Fruit fly (Drosophila melanogaster) whole organism, prepupa: Measurements from ENCODE around the gene Gnmt.

Experiments
- CG10669 ChIP-seq: fragments of 200-800 bp; sonication (Bioruptor generic); optimal IDR thresholded peaks from 3 replicates; lab custom pipeline; 2018; ENCODE audit warnings: missing biosample characterization, mild to moderate bottlenecking, missing genetic modification characterization, moderate library complexity
- CG11294 ChIP-seq: fragments of 200-800 bp; sonication (Bioruptor generic); IDR thresholded peaks from 2 replicates; pipeline ENCODE4 v1.3.6; 2022; ENCODE audit warnings: missing biosample characterization, missing genetic modification characterization
- CG11902 ChIP-seq: fragments of 200-800 bp; sonication (Bioruptor generic); optimal IDR thresholded peaks from 3 replicates; lab custom pipeline; 2016; ENCODE audit warnings: missing biosample characterization, missing genetic modification characterization
- CG15336 ChIP-seq: fragments of 200-800 bp; sonication (Bioruptor generic); IDR thresholded peaks from 2 replicates; pipeline ENCODE4 v1.3.6; 2022; ENCODE audit warnings: missing biosample characterization, missing genetic modification characterization
- CG1621 ChIP-seq: fragments of 200-800 bp; sonication (Bioruptor generic); optimal IDR thresholded peaks from 3 replicates; lab custom pipeline; 2018; ENCODE audit warnings: missing biosample characterization, mild to moderate bottlenecking, missing genetic modification characterization
- CG16779 ChIP-seq: fragments of 200-800 bp; sonication (Bioruptor generic); optimal IDR thresholded peaks from 3 replicates; lab custom pipeline; 2017; ENCODE audit warnings: missing biosample characterization, mild to moderate bottlenecking, missing genetic modification characterization
- CG3032 ChIP-seq: fragments of 200-800 bp; optimal IDR thresholded peaks from 2 replicates; lab custom pipeline; 2019; ENCODE audit warnings: missing biosample characterization, mild to moderate bottlenecking, missing genetic modification characterization, moderate library complexity
- CG31627 ChIP-seq: fragments of 200-800 bp; sonication (Bioruptor generic); optimal IDR thresholded peaks from 3 replicates; lab custom pipeline; 2016; ENCODE audit warnings: missing biosample characterization, missing genetic modification characterization
- CG32006 ChIP-seq: fragments of 200-800 bp; sonication (Bioruptor generic); optimal IDR thresholded peaks from 3 replicates; lab custom pipeline; 2017; ENCODE audit warnings: missing biosample characterization, mild to moderate bottlenecking, missing genetic modification characterization
- CG34406 ChIP-seq: fragments of 200-800 bp; sonication (Bioruptor generic); optimal IDR thresholded peaks from 3 replicates; lab custom pipeline; 2016; ENCODE audit warnings: missing biosample characterization, missing genetic modification characterization
- CG3919 ChIP-seq: fragments of 200-800 bp; sonication (Bioruptor generic); optimal IDR thresholded peaks from 3 replicates; lab custom pipeline; 2016; ENCODE audit warnings: missing biosample characterization, missing genetic modification characterization
- CG4318 ChIP-seq: fragments of 200-800 bp; sonication (Bioruptor generic); optimal IDR thresholded peaks from 3 replicates; lab custom pipeline; 2017; ENCODE audit warnings: missing biosample characterization, mild to moderate bottlenecking, missing genetic modification characterization
- CG6163 ChIP-seq: fragments of 200-800 bp; sonication (Bioruptor generic); IDR thresholded peaks from 3 replicates; pipeline ENCODE4 v1.3.6; 2022; ENCODE audit warnings: missing biosample characterization, missing genetic modification characterization
- CG6276 ChIP-seq: fragments of 200-800 bp; sonication (Bioruptor generic); optimal IDR thresholded peaks from 2 replicates; lab custom pipeline; 2017; ENCODE audit warnings: missing biosample characterization, mild to moderate bottlenecking, missing genetic modification characterization
- CG6792 ChIP-seq: fragments of 200-800 bp; sonication (Bioruptor generic); optimal IDR thresholded peaks from 3 replicates; lab custom pipeline; 2016; ENCODE audit warnings: missing biosample characterization, missing genetic modification characterization
- CG6808 ChIP-seq: fragments of 200-800 bp; sonication (Bioruptor generic); optimal IDR thresholded peaks from 3 replicates; lab custom pipeline; 2017; ENCODE audit warnings: missing biosample characterization, missing genetic modification characterization, mild to moderate bottlenecking, moderate library complexity, missing genetic modification reagents
- CG6854 ChIP-seq: fragments of 200-800 bp; sonication (Bioruptor generic); optimal IDR thresholded peaks from 2 replicates; lab custom pipeline; 2017; ENCODE audit warnings: missing biosample characterization, mild to moderate bottlenecking, missing genetic modification characterization
- CG7368 ChIP-seq: fragments of 200-800 bp; sonication (Bioruptor generic); optimal IDR thresholded peaks from 3 replicates; lab custom pipeline; 2016; ENCODE audit warnings: missing biosample characterization, missing genetic modification characterization
- CG8119 ChIP-seq: fragments of 200-800 bp; sonication (Bioruptor generic); IDR thresholded peaks from 3 replicates; pipeline ENCODE4 v1.3.6; 2022; ENCODE audit warnings: missing biosample characterization, missing genetic modification characterization
- CG8632 ChIP-seq: fragments of 200-800 bp; sonication (Bioruptor generic); optimal IDR thresholded peaks from 3 replicates; lab custom pipeline; 2016; ENCODE audit warnings: missing biosample characterization, missing genetic modification characterization
- CG9139 ChIP-seq: fragments of 200-800 bp; sonication (Bioruptor generic); optimal IDR thresholded peaks from 3 replicates; lab custom pipeline; 2017; ENCODE audit warnings: missing biosample characterization, mild to moderate bottlenecking, missing genetic modification characterization
- Eip75B ChIP-seq: fragments of 200-800 bp; sonication (Bioruptor generic); optimal IDR thresholded peaks from 3 replicates; lab custom pipeline; 2016; ENCODE audit warnings: missing biosample characterization, missing genetic modification characterization
- Eip78C ChIP-seq: fragments of 200-800 bp; sonication (Bioruptor generic); peaks from one replicate; lab custom pipeline; 2016; ENCODE audit warnings: missing biosample characterization, missing genetic modification characterization
- Eip93F ChIP-seq: fragments of 200-800 bp; sonication (Bioruptor generic); optimal IDR thresholded peaks from 2 replicates; lab custom pipeline; 2016; ENCODE audit warnings: missing biosample characterization, mild to moderate bottlenecking, missing genetic modification characterization
- Ets96B ChIP-seq: fragments of 200-800 bp; optimal IDR thresholded peaks from 2 replicates; lab custom pipeline; 2019; ENCODE audit warnings: missing biosample characterization, mild to moderate bottlenecking, missing genetic modification characterization, moderate library complexity
- Gug ChIP-seq: fragments of 200-800 bp; sonication (Bioruptor generic); IDR thresholded peaks from 2 replicates; pipeline ENCODE4 v1.3.6; 2022; ENCODE audit warnings: missing biosample characterization, missing genetic modification characterization
- Hr38 ChIP-seq: sonication (Bioruptor generic); optimal IDR thresholded peaks from 2 replicates; lab custom pipeline; 2016; ENCODE audit warnings: missing biosample characterization, missing genetic modification characterization
- Hr39 ChIP-seq: fragments of 200-800 bp; sonication (Bioruptor generic); optimal IDR thresholded peaks from 2 replicates; lab custom pipeline; 2016; ENCODE audit warnings: missing biosample characterization, missing genetic modification characterization
- Hr4 ChIP-seq: fragments of 200-800 bp; sonication (Bioruptor generic); optimal IDR thresholded peaks from 3 replicates; lab custom pipeline; 2016; ENCODE audit warnings: missing biosample characterization, missing genetic modification characterization
- Lpt ChIP-seq: fragments of 200-800 bp; sonication (Bioruptor generic); optimal IDR thresholded peaks from 3 replicates; lab custom pipeline; 2016; ENCODE audit warnings: missing biosample characterization, missing genetic modification characterization
- Smox ChIP-seq: fragments of 200-800 bp; sonication (Bioruptor generic); optimal IDR thresholded peaks from 3 replicates; lab custom pipeline; 2016; ENCODE audit warnings: missing biosample characterization, missing genetic modification characterization
- Sox14 ChIP-seq: fragments of 200-800 bp; sonication (Bioruptor generic); optimal IDR thresholded peaks from 3 replicates; lab custom pipeline; 2016; ENCODE audit warnings: missing biosample characterization, missing genetic modification characterization
- Sox15 ChIP-seq: fragments of 200-800 bp; sonication (Bioruptor generic); optimal IDR thresholded peaks from 3 replicates; lab custom pipeline; 2016; ENCODE audit warnings: missing biosample characterization, missing genetic modification characterization
- acj6 ChIP-seq: fragments of 200-800 bp; sonication (Bioruptor generic); optimal IDR thresholded peaks from 3 replicates; lab custom pipeline; 2016; ENCODE audit warnings: missing biosample characterization, missing genetic modification characterization
- dsx ChIP-seq: fragments of 200-800 bp; optimal IDR thresholded peaks from 3 replicates; lab custom pipeline; 2019; ENCODE audit warnings: missing biosample characterization, mild to moderate bottlenecking, missing genetic modification characterization, moderate library complexity; ENCODE audit not compliant: poor library complexity, severe bottlenecking
- eg ChIP-seq: fragments of 200-800 bp; sonication (Bioruptor generic); IDR thresholded peaks from 3 replicates; pipeline ENCODE4 v1.3.6; 2022; ENCODE audit warnings: missing biosample characterization, missing genetic modification characterization
- fd59A ChIP-seq: fragments of 200-800 bp; sonication (Bioruptor generic); optimal IDR thresholded peaks from 2 replicates; lab custom pipeline; 2017; ENCODE audit warnings: missing biosample characterization, mild to moderate bottlenecking, missing genetic modification characterization, missing genetic modification reagents
- fd85E ChIP-seq: fragments of 200-800 bp; sonication (Bioruptor generic); optimal IDR thresholded peaks from 3 replicates; lab custom pipeline; 2016; ENCODE audit warnings: missing biosample characterization, missing genetic modification characterization
- fkh ChIP-seq: fragments of 200-800 bp; sonication (Bioruptor generic); optimal IDR thresholded peaks from 3 replicates; lab custom pipeline; 2017; ENCODE audit warnings: missing biosample characterization, mild to moderate bottlenecking, missing genetic modification characterization, moderate library complexity
- net ChIP-seq: fragments of 200-800 bp; sonication (Bioruptor generic); optimal IDR thresholded peaks from 3 replicates; lab custom pipeline; 2016; ENCODE audit warnings: missing biosample characterization, missing genetic modification characterization
- pdm3 ChIP-seq: fragments of 200-800 bp; sonication (Bioruptor generic); optimal IDR thresholded peaks from 3 replicates; lab custom pipeline; 2016; ENCODE audit warnings: missing biosample characterization, missing genetic modification characterization
- spab ChIP-seq: fragments of 200-800 bp; sonication (Bioruptor generic); optimal IDR thresholded peaks from 2 replicates; lab custom pipeline; 2017; ENCODE audit warnings: missing biosample characterization, mild to moderate bottlenecking, missing genetic modification characterization, missing genetic modification reagents
- svp ChIP-seq: fragments of 200-800 bp; sonication (Bioruptor generic); peaks from one replicate; lab custom pipeline; 2016; ENCODE audit warnings: missing biosample characterization, missing genetic modification characterization
- vri ChIP-seq: fragments of 200-800 bp; sonication (Bioruptor generic); optimal IDR thresholded peaks from 3 replicates; lab custom pipeline; 2016; ENCODE audit warnings: missing biosample characterization, mild to moderate bottlenecking, missing genetic modification characterization

Gene Gnmt

dm6 chr3R:12719627-12720343 is 45.4 kb downstream of the Gnmt start (continued):
- TF ChIP-seq fd85E (GFP tag; lab: Kevin White, UChicago) (peak; percentile 36), CG16779 (tag; lab: Kevin White, UChicago) (peak; percentile 71), Lpt (GFP tag; lab: Kevin White, UChicago) (no peak), CG15336 (GFP tag; lab: Robert Waterston, UW) (peak; percentile 67), CG6276 (GFP tag; lab: Kevin White, UChicago) (peak; percentile 69), CG10669 (peak; percentile 64), CG9139 (GFP tag; lab: Kevin White, UChicago) (peak; percentile 22), fd59A (GFP tag; lab: Kevin White, UChicago) (no peak), CG3919 (GFP tag; lab: Kevin White, UChicago) (peak; percentile 63), CG7368 (GFP tag; lab: Kevin White, UChicago) (peak; percentile 33), Gug (no peak), CG8632 (peak; percentile 80), CG11294 (GFP tag; lab: Robert Waterston, UW) (peak; percentile 41), Eip75B (GFP tag; lab: Kevin White, UChicago) (peak; percentile 39), CG6163 (GFP tag; lab: Robert Waterston, UW) (peak; percentile 62), Ets96B (tag; lab: Kevin White, UChicago) (peak; percentile 78), CG32006 (GFP tag; lab: Kevin White, UChicago) (peak; percentile 72), net (GFP tag; lab: Kevin White, UChicago) (peak; percentile 39), CG6854 (GFP tag; lab: Kevin White, UChicago) (peak; percentile 55), pdm3 (peak; percentile 44), CG4318 (GFP tag; lab: Kevin White, UChicago) (peak; percentile 39), Smox (GFP tag; lab: Kevin White, UChicago) (peak; percentile 42), CG31627 (GFP tag; lab: Kevin White, UChicago) (peak; percentile 19)

- TF ChIP-seq spab (GFP tag; lab: Kevin White, UChicago): no peak
- TF ChIP-seq dsx (GFP tag; lab: Kevin White, UChicago): no peak
- TF ChIP-seq CG9139 (GFP tag; lab: Kevin White, UChicago): no peak
- TF ChIP-seq CG11294 (GFP tag; lab: Robert Waterston, UW): no peak
- no peak for TF ChIP-seq Lpt (GFP tag; lab: Kevin White, UChicago)
- TF ChIP-seq CG6276 (GFP tag; lab: Kevin White, UChicago): no peak
- no peak for TF ChIP-seq CG11902
- TF ChIP-seq Hr38 (GFP tag; lab: Kevin White, UChicago): no peak
- no peak for TF ChIP-seq CG6808 (GFP tag; lab: Kevin White, UChicago)
- TF ChIP-seq CG8119 (GFP tag; lab: Robert Waterston, UW): no peak
- no peak for TF ChIP-seq CG6854 (GFP tag; lab: Kevin White, UChicago)
- no peak for TF ChIP-seq Sox14 (GFP tag; lab: Kevin White, UChicago)
- TF ChIP-seq CG3032 (tag; lab: Kevin White, UChicago): no peak
- peak; percentile 26 for TF ChIP-seq Ets96B (tag; lab: Kevin White, UChicago)
- no peak for TF ChIP-seq Sox15 (GFP tag; lab: Kevin White, UChicago)
- TF ChIP-seq vri (GFP tag; lab: Kevin White, UChicago): no peak
- no peak for TF ChIP-seq fd59A (GFP tag; lab: Kevin White, UChicago)
- TF ChIP-seq Hr39 (GFP tag; lab: Kevin White, UChicago): no peak
- TF ChIP-seq CG6792: peak; percentile 3
- no peak for TF ChIP-seq acj6 (GFP tag; lab: Kevin White, UChicago)
- no peak for TF ChIP-seq eg (GFP tag; lab: Robert Waterston, UW)
- TF ChIP-seq CG6163 (GFP tag; lab: Robert Waterston, UW): peak; percentile 51; the same call in 1 of the 3 replicates
- TF ChIP-seq CG7368 (GFP tag; lab: Kevin White, UChicago): no peak
- peak; percentile 24 for TF ChIP-seq CG34406 (GFP tag; lab: Kevin White, UChicago)
- peak; percentile 7 for TF ChIP-seq CG32006 (GFP tag; lab: Kevin White, UChicago)
- TF ChIP-seq net (GFP tag; lab: Kevin White, UChicago): no peak
- 0 out of 2 replicates have a peak, but pooled peaks have one; percentile 31 for TF ChIP-seq CG15336 (GFP tag; lab: Robert Waterston, UW)
- peak; percentile 14 for TF ChIP-seq Hr4
- TF ChIP-seq Eip78C: peak; percentile 79
- no peak for TF ChIP-seq CG1621
- no peak for TF ChIP-seq CG31627 (GFP tag; lab: Kevin White, UChicago)
- peak; percentile 96 for TF ChIP-seq svp (GFP tag; lab: Kevin White, UChicago)
- no peak for TF ChIP-seq fkh (GFP tag; lab: Kevin White, UChicago)
- TF ChIP-seq Eip93F: no peak
- no peak for TF ChIP-seq Eip75B (GFP tag; lab: Kevin White, UChicago)
- no peak for TF ChIP-seq CG3919 (GFP tag; lab: Kevin White, UChicago)
- no peak for TF ChIP-seq CG8632
- TF ChIP-seq pdm3: peak; percentile 21
These were observed 46.2 kb downstream of the Gnmt start for dm6 chr3R:12720344-12721200.
